Worm (Caenorhabditis elegans) whole organism, L4/young adult: Measurements from ENCODE around the gene smu-2.
"Not testable (repeated sequence)": the region's sequence is repeated elsewhere in the genome, so short reads cannot be mapped to it uniquely, and the experiment has no call there.

Experiments used
- W03F9.2 ChIP-seq: fragments of 150-350 bp; optimal IDR thresholded peaks from 2 replicates; lab custom pipeline; 2014; ENCODE audit warnings: missing biosample characterization, missing genetic modification characterization
- dao-5 ChIP-seq: sonication (generic microtip); optimal IDR thresholded peaks from 2 replicates; lab custom pipeline; 2016; ENCODE audit warnings: missing genotype, missing genetic modification characterization, moderate library complexity, missing compliant biosample characterization
- him-1 ChIP-seq: sonication (generic microtip); optimal IDR thresholded peaks from 2 replicates; lab custom pipeline; 2016; ENCODE audit warnings: missing genotype, missing genetic modification reagents, missing genetic modification characterization, missing compliant biosample characterization

DNA sequence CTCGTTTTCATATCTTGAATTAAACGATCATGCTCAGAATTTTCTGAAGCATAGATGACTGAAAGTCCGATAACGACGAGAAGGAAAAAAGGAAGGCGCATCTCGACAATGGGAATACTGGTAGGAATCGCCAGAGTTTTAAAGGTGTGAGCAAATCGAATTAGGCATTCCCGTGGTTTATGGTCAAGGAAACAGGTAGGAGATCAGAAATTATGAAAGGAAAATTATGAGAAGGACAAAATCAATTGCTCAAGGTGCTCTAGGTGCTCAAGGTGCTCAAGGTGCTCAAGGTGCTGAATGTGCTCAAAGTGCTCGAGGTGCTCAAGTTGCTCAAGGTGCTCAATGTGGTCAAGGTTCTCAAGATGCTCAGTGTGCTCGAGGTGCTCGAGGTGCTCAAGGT is 17.6 kb upstream of the smu-2 start, which contains the start of gene C16C8.10:
- TF ChIP-seq him-1 (tag; lab: Kevin White, UChicago); dao-5; W03F9.2: not testable (repeated sequence)
